Fruit fly (Drosophila melanogaster) whole organism, embryonic: ENCODE measurements around the gene CG7379.

ENCODE experiments used
- ATbp ChIP-seq: fragments of 200-800 bp; sonication (Bioruptor generic); optimal IDR thresholded peaks from 2 replicates; lab custom pipeline; 2017; ENCODE audit warnings: missing biosample characterization, mild to moderate bottlenecking, missing genetic modification characterization, missing genetic modification reagents
- Atf6 ChIP-seq: fragments of 200-800 bp; sonication (Bioruptor generic); IDR thresholded peaks from 2 replicates; pipeline ENCODE4 v1.3.6; 2022; ENCODE audit warnings: missing biosample characterization, missing genetic modification characterization
- CG10209 ChIP-seq: fragments of 200-800 bp; sonication (Bioruptor generic); optimal IDR thresholded peaks from 3 replicates; lab custom pipeline; 2017; ENCODE audit warnings: missing biosample characterization, mild to moderate bottlenecking, missing genetic modification characterization, missing genetic modification reagents
- CG10462 ChIP-seq: fragments of 200-800 bp; sonication (Bioruptor generic); optimal IDR thresholded peaks from 2 replicates; lab custom pipeline; 2016; ENCODE audit warnings: missing biosample characterization, missing genetic modification characterization
- CG10979 ChIP-seq: fragments of 200-800 bp; sonication (Bioruptor generic); optimal IDR thresholded peaks from 2 replicates; lab custom pipeline; 2018; ENCODE audit warnings: missing biosample characterization, mild to moderate bottlenecking, missing genetic modification characterization, moderate library complexity
- CG13624 ChIP-seq: fragments of 200-800 bp; sonication (Bioruptor generic); optimal IDR thresholded peaks from 2 replicates; lab custom pipeline; 2016; ENCODE audit warnings: missing biosample characterization, missing genetic modification characterization
- CG1602 ChIP-seq: fragments of 200-800 bp; sonication (Bioruptor generic); optimal IDR thresholded peaks from 3 replicates; lab custom pipeline; 2016; ENCODE audit warnings: missing biosample characterization, missing genetic modification characterization
- CG16779 ChIP-seq: fragments of 200-800 bp; sonication (Bioruptor generic); IDR thresholded peaks from 2 replicates; pipeline ENCODE4 v1.3.6; 2022; ENCODE audit warnings: missing biosample characterization, missing genetic modification characterization
- CG16813 ChIP-seq: fragments of 200-800 bp; sonication (Bioruptor generic); IDR thresholded peaks from 3 replicates; pipeline ENCODE4 v1.3.6; 2022; ENCODE audit warnings: missing biosample characterization, missing genetic modification characterization; ENCODE audit not compliant: partially characterized antibody
- CG17186 ChIP-seq: fragments of 200-800 bp; sonication (Bioruptor generic); optimal IDR thresholded peaks from 3 replicates; lab custom pipeline; 2017; ENCODE audit warnings: missing biosample characterization, missing genetic modification reagents, missing genetic modification characterization
- CG17385 ChIP-seq: fragments of 200-800 bp; sonication (Bioruptor generic); optimal IDR thresholded peaks from 3 replicates; lab custom pipeline; 2018; ENCODE audit warnings: missing biosample characterization, mild to moderate bottlenecking, missing genetic modification characterization
- CG18011 ChIP-seq: fragments of 200-800 bp; sonication (Bioruptor generic); optimal IDR thresholded peaks from 2 replicates; lab custom pipeline; 2017; ENCODE audit warnings: missing biosample characterization, missing genetic modification characterization, mild to moderate bottlenecking, moderate library complexity, missing genotype
- CG30431 ChIP-seq: fragments of 200-800 bp; sonication (Bioruptor generic); optimal IDR thresholded peaks from 2 replicates; lab custom pipeline; 2017; ENCODE audit warnings: missing biosample characterization, missing genetic modification characterization
- CG3065 ChIP-seq: fragments of 200-800 bp; sonication (Bioruptor generic); optimal IDR thresholded peaks from 2 replicates; lab custom pipeline; 2016; ENCODE audit warnings: missing biosample characterization, missing genetic modification characterization
- CG31224 ChIP-seq: fragments of 200-800 bp; sonication (Bioruptor generic); IDR thresholded peaks from 2 replicates; pipeline ENCODE4 v1.3.6; 2022; ENCODE audit warnings: missing biosample characterization, missing genetic modification characterization
- CG3163 ChIP-seq: fragments of 200-800 bp; sonication (Bioruptor generic); optimal IDR thresholded peaks from 3 replicates; lab custom pipeline; 2016; ENCODE audit warnings: missing biosample characterization, missing genetic modification characterization
- CG32532 ChIP-seq: fragments of 200-800 bp; sonication (Bioruptor generic); IDR thresholded peaks from 2 replicates; pipeline ENCODE4 v1.3.6; 2022; ENCODE audit warnings: missing biosample characterization, missing genetic modification characterization
- CG34224 ChIP-seq: fragments of 200-800 bp; sonication (Bioruptor generic); IDR thresholded peaks from 3 replicates; pipeline ENCODE4 v1.3.6; 2022; ENCODE audit warnings: missing biosample characterization, missing genetic modification characterization; ENCODE audit not compliant: partially characterized antibody
- CG3995 ChIP-seq: fragments of 200-800 bp; sonication (Bioruptor generic); optimal IDR thresholded peaks from 3 replicates; lab custom pipeline; 2016; ENCODE audit warnings: missing biosample characterization, missing genetic modification characterization
- CG5180 ChIP-seq: fragments of 200-800 bp; sonication (Bioruptor generic); optimal IDR thresholded peaks from 3 replicates; lab custom pipeline; 2017; ENCODE audit warnings: missing biosample characterization, missing genetic modification characterization, mild to moderate bottlenecking, moderate library complexity, missing genetic modification reagents
- CG7786 ChIP-seq: fragments of 200-800 bp; sonication (Bioruptor generic); optimal IDR thresholded peaks from 2 replicates; lab custom pipeline; 2016; ENCODE audit warnings: missing biosample characterization, missing genetic modification characterization
- Camta ChIP-seq: fragments of 200-800 bp; sonication (Bioruptor generic); optimal IDR thresholded peaks from 2 replicates; lab custom pipeline; 2016; ENCODE audit warnings: missing biosample characterization, missing genetic modification characterization
- CrebB ChIP-seq: fragments of 200-800 bp; sonication (Bioruptor generic); optimal IDR thresholded peaks from 3 replicates; lab custom pipeline; 2018; ENCODE audit warnings: missing biosample characterization, mild to moderate bottlenecking, missing genetic modification characterization
- D ChIP-seq, 2 experiments: fragments of 200-800 bp in 1 of 2; fragments of >200 bp in 1 of 2; sonication (Bioruptor generic) in 1 of 2; optimal IDR thresholded peaks; 2 replicates in 1 of 2; 3 replicates in 1 of 2; lab custom pipeline; 2017; ENCODE audit warnings: mild to moderate bottlenecking in 1 of 2, missing biosample characterization in 1 of 2, missing genetic modification characterization in 1 of 2, missing genetic modification reagents in 1 of 2
- ERR ChIP-seq: fragments of 200-800 bp; sonication (Bioruptor generic); optimal IDR thresholded peaks from 2 replicates; lab custom pipeline; 2016; ENCODE audit warnings: missing biosample characterization, missing genetic modification characterization
- Elba2 ChIP-seq: fragments of 200-800 bp; sonication (Bioruptor generic); optimal IDR thresholded peaks from 3 replicates; lab custom pipeline; 2016; ENCODE audit warnings: missing biosample characterization, missing genetic modification characterization
- H2.0 ChIP-seq: fragments of 200-800 bp; sonication (Bioruptor generic); IDR thresholded peaks from 2 replicates; pipeline ENCODE4 v1.3.6; 2022; ENCODE audit warnings: missing biosample characterization, missing genetic modification characterization
- Hr3 ChIP-seq: fragments of 200-800 bp; sonication (Bioruptor generic); optimal IDR thresholded peaks from 3 replicates; lab custom pipeline; 2016; ENCODE audit warnings: missing biosample characterization, missing genetic modification characterization
- Hr39 ChIP-seq: fragments of >200 bp; optimal IDR thresholded peaks from 2 replicates; lab custom pipeline; 2017
- Opbp ChIP-seq: fragments of 200-800 bp; sonication (Bioruptor generic); IDR thresholded peaks from 3 replicates; pipeline ENCODE4 v1.3.6; 2022; ENCODE audit warnings: missing biosample characterization, missing genetic modification characterization; ENCODE audit not compliant: partially characterized antibody
- Rfx ChIP-seq: fragments of 200-800 bp; sonication (Bioruptor generic); IDR thresholded peaks from 2 replicates; pipeline ENCODE4 v1.3.6; 2022; ENCODE audit warnings: missing biosample characterization, missing genetic modification characterization
- chn ChIP-seq: fragments of 200-800 bp; sonication (Bioruptor generic); optimal IDR thresholded peaks from 2 replicates; lab custom pipeline; 2016; ENCODE audit warnings: missing biosample characterization, missing genetic modification characterization
- dati ChIP-seq: fragments of 200-800 bp; sonication (Bioruptor generic); IDR thresholded peaks from 2 replicates; pipeline ENCODE4 v1.3.6; 2022; ENCODE audit warnings: missing biosample characterization, missing genetic modification characterization
- disco-r ChIP-seq: fragments of 200-800 bp; sonication (Bioruptor generic); optimal IDR thresholded peaks from 2 replicates; lab custom pipeline; 2016; ENCODE audit warnings: missing biosample characterization, missing genetic modification characterization
- en ChIP-seq: fragments of 200-800 bp; sonication (Bioruptor generic); optimal IDR thresholded peaks from 2 replicates; lab custom pipeline; 2016; ENCODE audit warnings: missing biosample characterization, missing genetic modification characterization
- fd96Cb ChIP-seq: fragments of 200-800 bp; sonication (Bioruptor generic); optimal IDR thresholded peaks from 2 replicates; lab custom pipeline; 2018; ENCODE audit warnings: missing biosample characterization, mild to moderate bottlenecking, missing genetic modification characterization, moderate library complexity
- fru ChIP-seq: fragments of >200 bp; optimal IDR thresholded peaks from 2 replicates; lab custom pipeline; 2017
- grau ChIP-seq: fragments of 200-800 bp; optimal IDR thresholded peaks from 3 replicates; lab custom pipeline; 2019; ENCODE audit warnings: missing biosample characterization, mild to moderate bottlenecking, missing genetic modification characterization, moderate library complexity
- h ChIP-seq: fragments of >200 bp; optimal IDR thresholded peaks from 2 replicates; lab custom pipeline; 2017
- ind ChIP-seq: fragments of 200-800 bp; sonication (Bioruptor generic); optimal IDR thresholded peaks from 3 replicates; lab custom pipeline; 2016; ENCODE audit warnings: missing biosample characterization, missing genetic modification characterization
- ken ChIP-seq: fragments of 200-800 bp; sonication (Bioruptor generic); IDR thresholded peaks from 3 replicates; pipeline ENCODE4 v1.3.6; 2022; ENCODE audit warnings: missing biosample characterization, missing genetic modification characterization
- knrl ChIP-seq: fragments of 200-800 bp; sonication (Bioruptor generic); IDR thresholded peaks from 3 replicates; pipeline ENCODE4 v1.3.6; 2022; ENCODE audit warnings: missing biosample characterization, missing genetic modification characterization; ENCODE audit not compliant: partially characterized antibody
- lbe ChIP-seq: fragments of 200-800 bp; sonication (Bioruptor generic); optimal IDR thresholded peaks from 2 replicates; lab custom pipeline; 2016; ENCODE audit warnings: missing biosample characterization, mild to moderate bottlenecking, missing genetic modification characterization
- luna ChIP-seq: fragments of 200-800 bp; sonication (Bioruptor generic); optimal IDR thresholded peaks from 2 replicates; lab custom pipeline; 2016; ENCODE audit warnings: missing biosample characterization, missing genetic modification characterization
- maf-S ChIP-seq: fragments of 200-800 bp; sonication (Bioruptor generic); optimal IDR thresholded peaks from 2 replicates; lab custom pipeline; 2016; ENCODE audit warnings: missing biosample characterization, missing genetic modification characterization
- org-1 ChIP-seq: fragments of 200-800 bp; sonication (Bioruptor generic); optimal IDR thresholded peaks from 2 replicates; lab custom pipeline; 2017; ENCODE audit warnings: missing biosample characterization, missing genetic modification characterization
- pnt ChIP-seq: fragments of 200-800 bp; sonication (Bioruptor generic); optimal IDR thresholded peaks from 3 replicates; lab custom pipeline; 2016; ENCODE audit warnings: missing biosample characterization, missing genetic modification characterization
- sc ChIP-seq, 3 experiments: fragments of >200 bp in 2 of 3; fragments of 200-800 bp in 1 of 3; sonication (Bioruptor generic) in 1 of 3; optimal IDR thresholded peaks; 2 replicates in 2 of 3; 3 replicates in 1 of 3; lab custom pipeline; 2017; ENCODE audit warnings: mild to moderate bottlenecking in 1 of 3, missing biosample characterization in 1 of 3, missing genetic modification characterization in 1 of 3, missing genetic modification reagents in 1 of 3
- sisA ChIP-seq: fragments of 200-800 bp; sonication (Bioruptor generic); IDR thresholded peaks from 2 replicates; pipeline ENCODE4 v1.3.6; 2022; ENCODE audit warnings: missing biosample characterization, missing genetic modification characterization
- slbo ChIP-seq: fragments of 200-800 bp; sonication (Bioruptor generic); IDR thresholded peaks from 2 replicates; pipeline ENCODE4 v1.3.6; 2022; ENCODE audit warnings: missing biosample characterization, missing genetic modification characterization
- slp2 ChIP-seq: fragments of 200-800 bp; sonication (Bioruptor generic); optimal IDR thresholded peaks from 2 replicates; lab custom pipeline; 2016; ENCODE audit warnings: missing biosample characterization, missing genetic modification characterization

The CG7379 gene

DNA sequence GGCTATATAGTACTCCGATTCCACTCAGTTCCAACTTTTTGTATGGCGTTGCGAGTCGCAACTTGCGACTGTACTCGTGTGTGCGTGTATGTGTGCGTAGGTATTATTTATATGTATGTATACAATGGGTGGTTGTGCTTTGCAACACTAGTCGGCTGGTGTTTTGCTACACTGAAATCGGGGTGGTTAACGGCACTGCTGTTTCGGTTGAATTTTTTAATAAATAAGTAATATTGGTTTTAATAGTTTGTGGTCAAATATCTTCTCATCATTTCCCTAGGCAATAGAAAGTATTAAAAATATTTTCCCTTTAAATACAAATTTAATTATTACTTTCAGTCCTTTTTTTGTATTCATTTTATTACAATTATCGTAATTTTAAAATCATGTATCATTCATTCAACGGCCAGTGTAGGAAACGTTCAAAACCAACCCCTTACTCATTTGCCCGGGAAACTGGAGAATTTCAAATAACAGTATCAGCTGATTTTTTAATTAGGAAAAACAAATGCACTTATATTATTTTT lies at the start of gene CG7379 (continued):
- TF ChIP-seq luna = peak; percentile 41
- TF ChIP-seq slp2 (GFP tag; lab: Kevin White, UChicago) = peak; percentile 60
- TF ChIP-seq CG34224 (GFP tag; lab: Robert Waterston, UW) = peak; percentile 27; the same call in 1 of the 3 replicates
- TF ChIP-seq fru (lab: Kevin White, UChicago) = no peak
- TF ChIP-seq Rfx = peak; percentile 95
- no peak for TF ChIP-seq sc (optimal IDR thresholded peaks at IDR 0.05; lab: Kevin White, UChicago)
- peak; percentile 46 for TF ChIP-seq sc (GFP tag; optimal IDR thresholded peaks at IDR 0.05; lab: Kevin White, UChicago)
- peak; percentile 29; the same call in 1 of the 3 replicates for TF ChIP-seq knrl
- TF ChIP-seq CG17186 (GFP tag; lab: Kevin White, UChicago) = peak; percentile 61
- TF ChIP-seq CG7786 (GFP tag; lab: Kevin White, UChicago) = peak; percentile 86
- peak; percentile 62 for TF ChIP-seq CG3163 (GFP tag; lab: Kevin White, UChicago)
- peak; percentile 83 for TF ChIP-seq CG17385 (GFP tag; lab: Kevin White, UChicago)
- peak; percentile 54 for TF ChIP-seq CrebB (tag; lab: Kevin White, UChicago)
- TF ChIP-seq slbo (GFP tag; lab: Robert Waterston, UW) = peak; percentile 96
- TF ChIP-seq sisA (GFP tag; lab: Robert Waterston, UW) = peak; percentile 85
- TF ChIP-seq Camta (GFP tag; lab: Kevin White, UChicago) = peak; percentile 77
- TF ChIP-seq h = no peak
- TF ChIP-seq H2.0 (GFP tag; lab: Robert Waterston, UW) = peak; percentile 76
- TF ChIP-seq CG3995 (GFP tag; lab: Kevin White, UChicago) = peak; percentile 75
- peak; percentile 92 for TF ChIP-seq lbe (GFP tag; lab: Kevin White, UChicago)
- TF ChIP-seq CG3065 (GFP tag; lab: Kevin White, UChicago) = peak; percentile 58
- peak; percentile 77 for TF ChIP-seq CG1602 (GFP tag; lab: Kevin White, UChicago)
- no peak for TF ChIP-seq dati
- peak; percentile 78 for TF ChIP-seq chn (GFP tag; lab: Kevin White, UChicago)
- peak; percentile 87 for TF ChIP-seq CG32532
- peak; percentile 24 for TF ChIP-seq pnt (GFP tag; lab: Kevin White, UChicago)
- peak; percentile 82 for TF ChIP-seq maf-S
- peak; percentile 90 for TF ChIP-seq CG10209 (GFP tag; lab: Kevin White, UChicago)
- TF ChIP-seq disco-r (GFP tag; lab: Kevin White, UChicago) = peak; percentile 40
- TF ChIP-seq Opbp (GFP tag; lab: Robert Waterston, UW) = peak; percentile 45; the same call in 1 of the 3 replicates
- peak; percentile 87 for TF ChIP-seq CG13624
- TF ChIP-seq Hr3 = peak; percentile 90
- peak; percentile 44 for TF ChIP-seq ATbp (GFP tag; lab: Kevin White, UChicago)
- TF ChIP-seq ind (GFP tag; lab: Kevin White, UChicago) = peak; percentile 91
- TF ChIP-seq en (GFP tag; lab: Kevin White, UChicago) = peak; percentile 5
- peak; percentile 84 for TF ChIP-seq CG30431 (GFP tag; lab: Kevin White, UChicago)
- peak; percentile 77 for TF ChIP-seq CG18011
- TF ChIP-seq org-1 (GFP tag; lab: Kevin White, UChicago) = peak; percentile 71
- TF ChIP-seq fd96Cb (tag; lab: Kevin White, UChicago) = peak; percentile 39
- TF ChIP-seq CG31224 = peak; percentile 67
- peak; percentile 76 for TF ChIP-seq ERR
- TF ChIP-seq CG10979 (tag; lab: Kevin White, UChicago) = peak; percentile 59
- TF ChIP-seq D (optimal IDR thresholded peaks at IDR 0.05; lab: Kevin White, UChicago) = no peak
- peak; percentile 72 for TF ChIP-seq D (GFP tag; optimal IDR thresholded peaks at IDR 0.05; lab: Kevin White, UChicago)
- TF ChIP-seq CG5180 (GFP tag; lab: Kevin White, UChicago) = peak; percentile 68
- peak; percentile 87 for TF ChIP-seq CG16779
- peak; percentile 94 for TF ChIP-seq ken (GFP tag; lab: Robert Waterston, UW)
- peak; percentile 75 for TF ChIP-seq Atf6 (GFP tag; lab: Robert Waterston, UW)
- no peak for TF ChIP-seq Hr39 (lab: Kevin White, UChicago)
- TF ChIP-seq Elba2 (GFP tag; lab: Kevin White, UChicago) = peak; percentile 69
- no peak for TF ChIP-seq CG16813 (GFP tag; lab: Robert Waterston, UW)
- peak; percentile 67 for TF ChIP-seq CG10462 (GFP tag; lab: Kevin White, UChicago)
- peak; percentile 73 for TF ChIP-seq grau (tag; lab: Kevin White, UChicago)
